Fruit fly (Drosophila melanogaster) whole organism, wandering third instar larva: ENCODE data around the gene Or88a.

Source experiments
- CrebA ChIP-seq: fragments of 200-800 bp; sonication (Bioruptor generic); optimal IDR thresholded peaks from 2 replicates; lab custom pipeline; 2016; ENCODE audit warnings: missing biosample characterization, mild to moderate bottlenecking, missing genetic modification characterization, borderline replicate concordance
- OdsH ChIP-seq: fragments of 200-800 bp; sonication (Bioruptor generic); optimal IDR thresholded peaks from 2 replicates; lab custom pipeline; 2016; ENCODE audit warnings: missing biosample characterization, mild to moderate bottlenecking, missing genetic modification characterization
- Rel ChIP-seq, 2 experiments: fragments of 200-800 bp; sonication (Bioruptor generic) in 1 of 2; optimal IDR thresholded peaks; 2 replicates in 1 of 2; 3 replicates in 1 of 2; lab custom pipeline; 2016 to 2019; ENCODE audit warnings: mild to moderate bottlenecking in 2 of 2, missing biosample characterization in 2 of 2, missing genetic modification characterization in 2 of 2, moderate library complexity in 1 of 2
- lola ChIP-seq: fragments of >200 bp; optimal IDR thresholded peaks from 2 replicates; lab custom pipeline; 2017; ENCODE audit warnings: missing biosample characterization, missing genetic modification characterization

DNA sequence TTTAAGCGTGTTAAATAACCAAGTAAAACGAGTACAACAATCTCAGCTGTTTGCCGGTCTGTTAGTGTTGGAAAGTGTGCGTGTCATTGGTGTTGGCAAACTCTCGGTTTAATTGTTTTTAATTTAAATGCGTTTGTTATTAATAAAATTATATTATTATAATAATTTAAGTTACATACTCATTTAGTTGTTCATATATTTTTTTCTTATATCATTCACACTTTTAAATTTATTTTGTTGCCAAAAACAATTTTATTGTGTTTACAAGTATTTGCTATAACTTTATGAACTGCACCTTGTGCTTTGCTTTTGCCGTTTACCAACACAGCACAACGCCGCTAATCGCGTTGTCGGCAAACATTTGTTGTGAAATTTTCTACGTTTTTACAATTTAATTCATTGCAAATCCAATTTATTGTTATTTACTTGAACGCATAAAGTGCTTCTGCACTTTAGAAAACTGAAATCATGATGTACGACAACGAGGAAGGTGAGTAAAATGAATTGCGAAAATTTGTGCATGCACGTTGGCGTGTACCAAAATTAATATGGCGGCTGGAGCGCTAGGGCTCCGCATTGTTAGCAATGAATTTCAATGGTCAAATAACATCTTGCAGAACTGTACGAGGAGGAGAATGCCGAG, 16.4 kb downstream of the Or88a start, which contains the start of the genes 140up and Polr2B:
- TF ChIP-seq lola (GFP tag; lab: Kevin White, UChicago) = no peak
- peak; percentile 25 for TF ChIP-seq Rel (GFP tag; optimal IDR thresholded peaks at IDR 0.05; lab: Kevin White, UChicago)
- peak; percentile 66 for TF ChIP-seq Rel (tag; optimal IDR thresholded peaks at IDR 0.05; lab: Kevin White, UChicago)
- TF ChIP-seq OdsH = peak; percentile 93
- no peak for TF ChIP-seq CrebA (GFP tag; lab: Kevin White, UChicago)
